Fruit fly (Drosophila melanogaster) whole organism, embryonic: Measurements from ENCODE around the gene CG14017.
A peak's percentile ranks its signal among the peaks of the same experiment; 100 is the strongest.

ENCODE experiments used
- ATbp ChIP-seq: fragments of 200-800 bp; sonication (Bioruptor generic); optimal IDR thresholded peaks from 2 replicates; lab custom pipeline; 2017; ENCODE audit warnings: missing biosample characterization, mild to moderate bottlenecking, missing genetic modification characterization, missing genetic modification reagents
- Asciz ChIP-seq: fragments of 200-800 bp; sonication (Bioruptor generic); optimal IDR thresholded peaks from 2 replicates; lab custom pipeline; 2017; ENCODE audit warnings: missing biosample characterization, mild to moderate bottlenecking, missing genetic modification characterization, missing genetic modification reagents
- Atf-2 ChIP-seq: fragments of 200-800 bp; sonication (Bioruptor generic); optimal IDR thresholded peaks from 2 replicates; lab custom pipeline; 2016; ENCODE audit warnings: missing biosample characterization, missing genetic modification characterization
- CG10321 ChIP-seq: fragments of 200-800 bp; sonication (Bioruptor generic); IDR thresholded peaks from 2 replicates; pipeline ENCODE4 v1.3.6; 2022; ENCODE audit warnings: missing biosample characterization, missing genetic modification characterization
- CG10462 ChIP-seq: fragments of 200-800 bp; sonication (Bioruptor generic); optimal IDR thresholded peaks from 2 replicates; lab custom pipeline; 2016; ENCODE audit warnings: missing biosample characterization, missing genetic modification characterization
- CG1233 ChIP-seq: fragments of 200-800 bp; sonication (Bioruptor generic); optimal IDR thresholded peaks from 4 replicates; lab custom pipeline; 2018; ENCODE audit warnings: missing biosample characterization, mild to moderate bottlenecking, missing genetic modification characterization
- CG13123 ChIP-seq: fragments of 200-800 bp; sonication (Bioruptor generic); optimal IDR thresholded peaks from 2 replicates; lab custom pipeline; 2016; ENCODE audit warnings: missing biosample characterization, missing genetic modification characterization
- CG13296 ChIP-seq: fragments of 200-800 bp; sonication (Bioruptor generic); optimal IDR thresholded peaks from 3 replicates; lab custom pipeline; 2018; ENCODE audit warnings: missing biosample characterization, mild to moderate bottlenecking, missing genetic modification characterization
- CG14441 ChIP-seq: fragments of 200-800 bp; sonication (Bioruptor generic); IDR thresholded peaks from 2 replicates; pipeline ENCODE4 v1.3.6; 2022; ENCODE audit warnings: missing biosample characterization, missing genetic modification characterization
- CG15073 ChIP-seq: fragments of 200-800 bp; sonication (Bioruptor generic); optimal IDR thresholded peaks from 2 replicates; lab custom pipeline; 2016; ENCODE audit warnings: missing biosample characterization, missing genetic modification characterization
- CG15514 ChIP-seq: fragments of 200-800 bp; sonication (Bioruptor generic); optimal IDR thresholded peaks from 3 replicates; lab custom pipeline; 2017; ENCODE audit warnings: missing biosample characterization, missing genetic modification characterization, mild to moderate bottlenecking, moderate library complexity, missing genetic modification reagents
- CG17385 ChIP-seq: fragments of 200-800 bp; sonication (Bioruptor generic); optimal IDR thresholded peaks from 3 replicates; lab custom pipeline; 2018; ENCODE audit warnings: missing biosample characterization, mild to moderate bottlenecking, missing genetic modification characterization
- CG1832 ChIP-seq: fragments of 200-800 bp; sonication (Bioruptor generic); optimal IDR thresholded peaks from 2 replicates; lab custom pipeline; 2017; ENCODE audit warnings: missing biosample characterization, mild to moderate bottlenecking, missing genetic modification characterization, inconsistent platforms
- CG30403 ChIP-seq: fragments of 200-800 bp; sonication (Bioruptor generic); optimal IDR thresholded peaks from 3 replicates; lab custom pipeline; 2016; ENCODE audit warnings: missing biosample characterization, missing genetic modification characterization
- CG31224 ChIP-seq: fragments of 200-800 bp; sonication (Bioruptor generic); IDR thresholded peaks from 2 replicates; pipeline ENCODE4 v1.3.6; 2022; ENCODE audit warnings: missing biosample characterization, missing genetic modification characterization
- CG3726 ChIP-seq: fragments of 200-800 bp; sonication (Bioruptor generic); IDR thresholded peaks from 3 replicates; pipeline ENCODE4, ENCODE4 v1.3.6; 2022; ENCODE audit warnings: missing biosample characterization, missing genetic modification characterization
- CG4707 ChIP-seq: fragments of 200-800 bp; sonication (Bioruptor generic); optimal IDR thresholded peaks from 2 replicates; lab custom pipeline; 2018; ENCODE audit warnings: missing biosample characterization, mild to moderate bottlenecking, missing genetic modification characterization, moderate library complexity
- CG6175 ChIP-seq: fragments of 200-800 bp; sonication (Bioruptor generic); IDR thresholded peaks from 3 replicates; pipeline ENCODE4 v1.3.6; 2022; ENCODE audit warnings: missing biosample characterization, missing genetic modification characterization
- Chrac-16 ChIP-seq: fragments of 200-800 bp; sonication (Bioruptor generic); optimal IDR thresholded peaks from 3 replicates; lab custom pipeline; 2016; ENCODE audit warnings: missing biosample characterization, missing genetic modification characterization
- D19A ChIP-seq: fragments of 200-800 bp; optimal IDR thresholded peaks from 3 replicates; lab custom pipeline; 2019; ENCODE audit warnings: missing biosample characterization, mild to moderate bottlenecking, missing genetic modification characterization, moderate library complexity
- D19B ChIP-seq: fragments of 200-800 bp; sonication (Bioruptor generic); optimal IDR thresholded peaks from 2 replicates; lab custom pipeline; 2017; ENCODE audit warnings: missing biosample characterization, mild to moderate bottlenecking, missing genetic modification characterization
- Doc3 ChIP-seq: fragments of 200-800 bp; sonication (Bioruptor generic); IDR thresholded peaks from 3 replicates; pipeline ENCODE4 v1.3.6; 2022; ENCODE audit warnings: missing biosample characterization, missing genetic modification characterization; ENCODE audit not compliant: partially characterized antibody
- Dp ChIP-seq: fragments of 200-800 bp; sonication (Bioruptor generic); optimal IDR thresholded peaks from 2 replicates; lab custom pipeline; 2018; ENCODE audit warnings: missing biosample characterization, mild to moderate bottlenecking, missing genetic modification characterization, moderate library complexity
- Dref ChIP-seq: fragments of 200-800 bp; sonication (Bioruptor generic); IDR thresholded peaks from 2 replicates; pipeline ENCODE4 v1.3.6; 2022; ENCODE audit warnings: missing biosample characterization, missing genetic modification characterization
- GATAe ChIP-seq: fragments of 200-800 bp; sonication (Bioruptor generic); conservative IDR thresholded peaks from 2 replicates; pipeline ENCODE4 v1.3.6; 2022; ENCODE audit warnings: missing biosample characterization, missing genetic modification characterization
- Hr3 ChIP-seq: fragments of 200-800 bp; sonication (Bioruptor generic); optimal IDR thresholded peaks from 3 replicates; lab custom pipeline; 2016; ENCODE audit warnings: missing biosample characterization, missing genetic modification characterization
- Hr51 ChIP-seq, 2 experiments: fragments of 200-800 bp; sonication (Bioruptor generic); optimal IDR thresholded peaks; 2 replicates in 1 of 2; 3 replicates in 1 of 2; lab custom pipeline; 2016 to 2018; ENCODE audit warnings: missing biosample characterization in 2 of 2, missing genetic modification characterization in 2 of 2, mild to moderate bottlenecking in 1 of 2, moderate library complexity in 1 of 2
- Hr78 ChIP-seq, 2 experiments: fragments of 200-800 bp in 1 of 2; fragments of >200 bp in 1 of 2; sonication (Bioruptor generic) in 1 of 2; optimal IDR thresholded peaks; 2 replicates each; lab custom pipeline; 2017 to 2019; ENCODE audit warnings: missing biosample characterization in 2 of 2, missing genetic modification characterization in 2 of 2, mild to moderate bottlenecking in 1 of 2, moderate library complexity in 1 of 2
- Nf-YB ChIP-seq: fragments of 200-800 bp; sonication (Bioruptor generic); optimal IDR thresholded peaks from 3 replicates; lab custom pipeline; 2019; ENCODE audit warnings: missing biosample characterization, mild to moderate bottlenecking, missing genetic modification characterization, moderate library complexity
- Trl ChIP-seq, 3 experiments: fragments of >200 bp in 2 of 3; fragments of 200-800 bp in 1 of 3; sonication (Bioruptor generic) in 1 of 3; optimal IDR thresholded peaks; 2 replicates in 1 of 3; 3 replicates in 2 of 3; lab custom pipeline; 2016 to 2017; ENCODE audit warnings: missing biosample characterization in 1 of 3, missing genetic modification characterization in 1 of 3
- btn ChIP-seq: fragments of 200-800 bp; sonication (Bioruptor generic); optimal IDR thresholded peaks from 2 replicates; lab custom pipeline; 2016; ENCODE audit warnings: missing biosample characterization, missing genetic modification characterization
- cad ChIP-seq: fragments of >200 bp; optimal IDR thresholded peaks from 2 replicates; lab custom pipeline; 2017; ENCODE audit warnings: missing biosample characterization, missing genetic modification characterization
- cg ChIP-seq: fragments of 200-800 bp; sonication (Bioruptor generic); optimal IDR thresholded peaks from 3 replicates; lab custom pipeline; 2019; ENCODE audit warnings: missing biosample characterization, mild to moderate bottlenecking, missing genetic modification characterization, moderate library complexity
- crc ChIP-seq: fragments of 200-800 bp; sonication (Bioruptor generic); optimal IDR thresholded peaks from 2 replicates; lab custom pipeline; 2016; ENCODE audit warnings: missing biosample characterization, missing genetic modification characterization
- dmrt99B ChIP-seq: fragments of 200-800 bp; sonication (Bioruptor generic); optimal IDR thresholded peaks from 2 replicates; lab custom pipeline; 2018; ENCODE audit warnings: missing biosample characterization, mild to moderate bottlenecking, missing genetic modification characterization, moderate library complexity
- dysf ChIP-seq: fragments of 200-800 bp; sonication (Bioruptor generic); IDR thresholded peaks from 3 replicates; pipeline ENCODE4 v1.3.6; 2022; ENCODE audit warnings: missing biosample characterization, missing genetic modification characterization
- emc ChIP-seq: fragments of 200-800 bp; sonication (Bioruptor generic); optimal IDR thresholded peaks from 2 replicates; lab custom pipeline; 2016; ENCODE audit warnings: missing biosample characterization, missing genetic modification characterization
- gcm2 ChIP-seq: fragments of 200-800 bp; sonication (Bioruptor generic); optimal IDR thresholded peaks from 2 replicates; lab custom pipeline; 2016; ENCODE audit warnings: missing biosample characterization, missing genetic modification characterization
- hb ChIP-seq: fragments of 200-800 bp; sonication (Bioruptor generic); IDR thresholded peaks from 3 replicates; pipeline ENCODE4 v1.3.6; 2022; ENCODE audit warnings: missing biosample characterization, missing genetic modification characterization; ENCODE audit not compliant: partially characterized antibody
- lov ChIP-seq, 2 experiments: fragments of 200-800 bp in 1 of 2; fragments of >200 bp in 1 of 2; sonication (Bioruptor generic) in 1 of 2; IDR thresholded peaks in 1 of 2; optimal IDR thresholded peaks in 1 of 2; 2 replicates in 1 of 2; 3 replicates in 1 of 2; pipeline versions ENCODE4 v1.3.6 to Lab custom; 2017 to 2022; ENCODE audit warnings: missing biosample characterization in 1 of 2, missing genetic modification characterization in 1 of 2
- mld ChIP-seq: fragments of 200-800 bp; sonication (Bioruptor generic); IDR thresholded peaks from 3 replicates; pipeline ENCODE4 v1.3.6; 2022; ENCODE audit warnings: missing biosample characterization, missing genetic modification characterization; ENCODE audit not compliant: partially characterized antibody
- pfk ChIP-seq: fragments of 200-800 bp; sonication (Bioruptor generic); optimal IDR thresholded peaks from 2 replicates; lab custom pipeline; 2018; ENCODE audit warnings: missing biosample characterization, mild to moderate bottlenecking, missing genetic modification characterization, moderate library complexity
- pum ChIP-seq: fragments of 200-800 bp; sonication (Bioruptor generic); optimal IDR thresholded peaks from 2 replicates; lab custom pipeline; 2016; ENCODE audit warnings: missing biosample characterization, missing genetic modification characterization
- ro ChIP-seq: fragments of 200-800 bp; sonication (Bioruptor generic); IDR thresholded peaks from 2 replicates; pipeline ENCODE4 v1.3.6; 2022; ENCODE audit warnings: missing biosample characterization, missing genetic modification characterization
- ssp ChIP-seq: fragments of 200-800 bp; sonication (Bioruptor generic); IDR thresholded peaks from 2 replicates; pipeline ENCODE4 v1.3.6; 2022; ENCODE audit warnings: missing biosample characterization, missing genetic modification characterization
- trem ChIP-seq: fragments of 200-800 bp; optimal IDR thresholded peaks from 3 replicates; lab custom pipeline; 2019; ENCODE audit warnings: missing biosample characterization, mild to moderate bottlenecking, missing genetic modification characterization, moderate library complexity
- tx ChIP-seq: fragments of 200-800 bp; sonication (Bioruptor generic); optimal IDR thresholded peaks from 2 replicates; lab custom pipeline; 2016; ENCODE audit warnings: missing biosample characterization, missing genetic modification characterization
- vnd ChIP-seq: fragments of 200-800 bp; sonication (Bioruptor generic); IDR thresholded peaks from 3 replicates; pipeline ENCODE4 v1.3.6; 2022; ENCODE audit warnings: missing biosample characterization, missing genetic modification characterization; ENCODE audit not compliant: partially characterized antibody
- vvl ChIP-seq: fragments of 200-800 bp; sonication (Bioruptor generic); IDR thresholded peaks from 2 replicates; pipeline ENCODE4 v1.3.6; 2022; ENCODE audit warnings: missing biosample characterization, missing genetic modification characterization
- wek ChIP-seq: fragments of 200-800 bp; sonication (Bioruptor generic); optimal IDR thresholded peaks from 3 replicates; lab custom pipeline; 2018; ENCODE audit warnings: missing biosample characterization, mild to moderate bottlenecking, missing genetic modification characterization, moderate library complexity

CG14017 gene

DNA sequence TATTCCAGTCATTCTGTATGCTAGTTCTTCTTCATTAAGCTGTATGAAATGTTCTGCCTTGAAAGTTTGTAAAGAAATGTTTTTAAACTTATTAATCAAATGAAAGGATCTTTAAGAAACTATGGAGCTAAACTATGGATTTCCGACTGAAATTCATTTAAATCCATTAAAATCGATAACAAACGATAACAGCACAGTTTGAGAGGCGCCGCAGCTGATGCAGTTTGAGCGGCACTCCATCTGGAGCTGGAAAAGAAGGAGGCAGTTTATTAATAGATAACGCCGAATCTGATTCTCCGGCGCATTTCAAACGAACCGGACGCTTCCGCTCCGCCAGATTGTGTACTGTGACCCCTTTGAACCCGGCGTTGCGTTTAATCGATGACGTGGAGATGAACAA, 25.8 kb upstream of the CG14017 start, which contains the start of gene CG31915 (continued):
- TF ChIP-seq pfk: no peak
- no peak for TF ChIP-seq CG4707
- no peak for TF ChIP-seq Nf-YB
- TF ChIP-seq ATbp (GFP tag; lab: Kevin White, UChicago): no peak
- peak; percentile 92 for TF ChIP-seq Dref (GFP tag; lab: Robert Waterston, UW)
- no peak for TF ChIP-seq CG1832 (GFP tag; lab: Kevin White, UChicago)
- TF ChIP-seq D19A (tag; lab: Kevin White, UChicago): no peak
- no peak for TF ChIP-seq CG10321 (GFP tag; lab: Robert Waterston, UW)
- no peak for TF ChIP-seq CG10462 (GFP tag; lab: Kevin White, UChicago)
- no peak for TF ChIP-seq dmrt99B (tag; lab: Kevin White, UChicago)
- TF ChIP-seq CG17385 (GFP tag; lab: Kevin White, UChicago): no peak
- TF ChIP-seq CG3726 (GFP tag; lab: Robert Waterston, UW): no peak
- no peak for TF ChIP-seq CG13296 (GFP tag; lab: Kevin White, UChicago)
- TF ChIP-seq gcm2 (GFP tag; lab: Kevin White, UChicago): no peak
- no peak for TF ChIP-seq Asciz (GFP tag; lab: Kevin White, UChicago)
- TF ChIP-seq btn: no peak
- TF ChIP-seq wek (GFP tag; lab: Kevin White, UChicago): no peak
- no peak for TF ChIP-seq GATAe (GFP tag; lab: Robert Waterston, UW)
- peak in 1 of 2 experiments; percentile 81 for TF ChIP-seq Hr78 (GFP tag; optimal IDR thresholded peaks at IDR 0.05; lab: Kevin White, UChicago)
- TF ChIP-seq mld (GFP tag; lab: Robert Waterston, UW): peak; percentile 68; the same call in 1 of the 3 replicates
- TF ChIP-seq pum (GFP tag; lab: Kevin White, UChicago): no peak
- TF ChIP-seq tx: no peak
- TF ChIP-seq hb (GFP tag; lab: Robert Waterston, UW): peak; percentile 85
- no peak for TF ChIP-seq emc
- TF ChIP-seq trem (tag; lab: Kevin White, UChicago): no peak
- no peak for TF ChIP-seq vvl (GFP tag; lab: Robert Waterston, UW)
- peak; percentile 87 for TF ChIP-seq Dp (GFP tag; lab: Kevin White, UChicago)
- TF ChIP-seq D19B: no peak
- TF ChIP-seq Hr51 (GFP tag; optimal IDR thresholded peaks at IDR 0.05; lab: Kevin White, UChicago): no peak
- TF ChIP-seq ro (GFP tag; lab: Robert Waterston, UW): no peak
- no peak for TF ChIP-seq Chrac-16 (GFP tag; lab: Kevin White, UChicago)
- no peak for TF ChIP-seq CG6175
- TF ChIP-seq CG13123: no peak
- TF ChIP-seq lov (optimal IDR thresholded peaks at IDR 0.05; lab: Kevin White, UChicago): no peak
- no peak for TF ChIP-seq lov (GFP tag; IDR thresholded peaks at IDR 0.05; lab: Robert Waterston, UW)
- no peak for TF ChIP-seq cg
- TF ChIP-seq CG1233 (GFP tag; lab: Kevin White, UChicago): no peak
- no peak for TF ChIP-seq CG14441 (GFP tag; lab: Robert Waterston, UW)
- TF ChIP-seq Doc3 (GFP tag; lab: Robert Waterston, UW): peak; percentile 53; the same call in 2 of the 3 replicates
- TF ChIP-seq Hr3: no peak
- peak; percentile 73; the same call in 2 of the 3 replicates for TF ChIP-seq vnd
- TF ChIP-seq CG30403 (GFP tag; lab: Kevin White, UChicago): no peak
- no peak for TF ChIP-seq ssp (GFP tag; lab: Robert Waterston, UW)
- TF ChIP-seq CG15073 (GFP tag; lab: Kevin White, UChicago): no peak
- peak; percentile 92 for TF ChIP-seq cad (GFP tag; lab: Kevin White, UChicago)
- TF ChIP-seq dysf: no peak
- no peak for TF ChIP-seq Atf-2 (GFP tag; lab: Kevin White, UChicago)
- no peak for TF ChIP-seq Trl (optimal IDR thresholded peaks at IDR 0.05; lab: Kevin White, UChicago)
- TF ChIP-seq Trl (GFP tag; optimal IDR thresholded peaks at IDR 0.05; lab: Kevin White, UChicago): no peak
- no peak for TF ChIP-seq CG31224 (GFP tag; lab: Robert Waterston, UW)
- peak; percentile 29 for TF ChIP-seq CG15514
- TF ChIP-seq crc (GFP tag; lab: Kevin White, UChicago): no peak
